Worm (Caenorhabditis elegans) whole organism, young adult: ENCODE measurements around the gene his-69.

ENCODE experiments used
- F10E7.11 ChIP-seq: sonication (generic microtip); optimal IDR thresholded peaks from 2 replicates; lab custom pipeline; 2017; ENCODE audit warnings: mild to moderate bottlenecking, missing genetic modification characterization, moderate library complexity, missing compliant biosample characterization
- F33H1.4 ChIP-seq: fragments of 200-800 bp; sonication (Bioruptor generic); IDR thresholded peaks from 2 replicates; pipeline ENCODE4 v1.3.6; 2022; ENCODE audit warnings: missing genetic modification reagents, missing genetic modification characterization, missing compliant biosample characterization
- Y56A3A.18 ChIP-seq: fragments of 200-800 bp; sonication (Bioruptor generic); IDR thresholded peaks from 2 replicates; pipeline ENCODE4 v1.3.6; 2022; ENCODE audit warnings: missing genetic modification reagents, missing genetic modification characterization, missing compliant biosample characterization
- atf-7 ChIP-seq: sonication (generic microtip); optimal IDR thresholded peaks from 2 replicates; lab custom pipeline; 2017; ENCODE audit warnings: mild to moderate bottlenecking, missing genetic modification characterization, missing compliant biosample characterization
- ceh-91 ChIP-seq: fragments of 200-800 bp; sonication (Bioruptor generic); IDR thresholded peaks from 2 replicates; pipeline ENCODE4 v1.3.6; 2022; ENCODE audit warnings: missing genetic modification reagents, missing genetic modification characterization, missing compliant biosample characterization
- lsl-1 ChIP-seq: fragments of 200-800 bp; sonication (Bioruptor generic); optimal IDR thresholded peaks from 2 replicates; lab custom pipeline; 2018; ENCODE audit warnings: mild to moderate bottlenecking, missing genetic modification characterization, moderate library complexity, missing compliant biosample characterization
- lsy-27 ChIP-seq: sonication (generic microtip); optimal IDR thresholded peaks from 2 replicates; lab custom pipeline; 2017; ENCODE audit warnings: missing genetic modification characterization, mild to moderate bottlenecking, missing compliant biosample characterization, antibody characterized with exemption, missing genotype, borderline replicate concordance; ENCODE audit not compliant: insufficient read depth
- rec-8 ChIP-seq, 2 experiments: sonication (generic microtip); optimal IDR thresholded peaks; 2 replicates each; lab custom pipeline; 2016; ENCODE audit warnings: mild to moderate bottlenecking in 2 of 2, missing genetic modification characterization in 2 of 2, missing genetic modification reagents in 2 of 2, missing genotype in 2 of 2, missing biosample characterization in 1 of 2, missing compliant biosample characterization in 1 of 2, moderate library complexity in 1 of 2
- snpc-4 ChIP-seq, 5 experiments: fragments of 150-350 bp in 1 of 5; sonication (generic microtip) in 4 of 5; optimal IDR thresholded peaks; 2 replicates each; lab custom pipeline; 2014 to 2018; ENCODE audit warnings: missing genetic modification characterization in 5 of 5, missing biosample characterization in 3 of 5, antibody characterized with exemption in 2 of 5, mild to moderate bottlenecking in 2 of 5, missing compliant biosample characterization in 2 of 5, missing genotype in 2 of 5, moderate library complexity in 2 of 5, missing genetic modification reagents in 1 of 5

DNA sequence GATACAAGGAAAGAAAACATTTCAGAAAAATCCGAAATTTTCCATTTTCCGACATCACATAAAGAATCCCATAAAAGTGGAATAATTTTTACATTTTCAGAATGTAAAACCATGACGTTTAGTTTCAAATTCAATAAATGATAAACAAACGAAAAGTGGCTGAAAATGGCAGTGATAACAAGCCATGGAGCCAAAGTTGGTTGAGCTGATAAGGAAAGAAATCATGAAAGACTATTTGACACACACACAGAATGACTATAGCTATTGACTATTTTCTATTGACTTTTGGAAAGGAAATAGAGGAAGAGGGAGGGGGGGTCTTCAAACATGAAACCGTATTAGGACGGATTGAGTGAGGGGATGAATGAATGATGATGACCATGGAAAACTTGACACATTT, 18.8 kb downstream of the his-69 start:
- no peak for TF ChIP-seq lsl-1 (GFP tag; lab: Kevin White, UChicago)
- TF ChIP-seq F33H1.4 = no peak
- TF ChIP-seq F10E7.11 (tag; lab: Kevin White, UChicago) = no peak
- no peak for TF ChIP-seq snpc-4 (GFP tag; optimal IDR thresholded peaks at IDR 0.05; lab: Kevin White, UChicago)
- TF ChIP-seq snpc-4 (tag; optimal IDR thresholded peaks at IDR 0.05; lab: Kevin White, UChicago) = no peak
- TF ChIP-seq atf-7 (tag; lab: Kevin White, UChicago) = no peak
- no peak for TF ChIP-seq ceh-91 (GFP tag; lab: Robert Waterston, UW)
- TF ChIP-seq Y56A3A.18 (GFP tag; lab: Robert Waterston, UW) = no peak
- no peak for TF ChIP-seq lsy-27 (tag; lab: Kevin White, UChicago)
- TF ChIP-seq rec-8 (tag; optimal IDR thresholded peaks at IDR 0.05; lab: Kevin White, UChicago) = no peak
